Fruit fly (Drosophila melanogaster): ENCODE data around the gene Hmgcr.

- peak; percentile 97 for TF ChIP-seq E2f1 (GFP tag; IDR thresholded peaks at IDR 0.05)
- TF ChIP-seq YL-1 (GFP tag; optimal IDR thresholded peaks at IDR 0.05): peak; percentile 71
- no peak for TF ChIP-seq luna (GFP tag; optimal IDR thresholded peaks at IDR 0.05)
- TF ChIP-seq CG17186 (GFP tag; optimal IDR thresholded peaks at IDR 0.05): no peak
- peak; percentile 80 for TF ChIP-seq Fer2 (tag; optimal IDR thresholded peaks at IDR 0.05)
- peak; percentile 92 for TF ChIP-seq unpg (GFP tag; optimal IDR thresholded peaks at IDR 0.05)
- peak; percentile 93 for TF ChIP-seq lab (GFP tag; optimal IDR thresholded peaks at IDR 0.05)
- TF ChIP-seq eve (GFP tag; optimal IDR thresholded peaks at IDR 0.05): no peak
- peak; percentile 75 for TF ChIP-seq CG7987 (GFP tag; optimal IDR thresholded peaks at IDR 0.05)
- TF ChIP-seq repo (GFP tag; optimal IDR thresholded peaks at IDR 0.05): no peak
- TF ChIP-seq sens-2 (GFP tag; IDR thresholded peaks at IDR 0.05): peak; percentile 67; the same call in 1 of the 2 replicates
These were observed 39.7 kb downstream of the Hmgcr start, which contains the start of gene tst for dm6 chr3R:23772808-23773207.
